Fruit fly (Drosophila melanogaster): Measurements from ENCODE around the gene daed.

Gene daed

DNA sequence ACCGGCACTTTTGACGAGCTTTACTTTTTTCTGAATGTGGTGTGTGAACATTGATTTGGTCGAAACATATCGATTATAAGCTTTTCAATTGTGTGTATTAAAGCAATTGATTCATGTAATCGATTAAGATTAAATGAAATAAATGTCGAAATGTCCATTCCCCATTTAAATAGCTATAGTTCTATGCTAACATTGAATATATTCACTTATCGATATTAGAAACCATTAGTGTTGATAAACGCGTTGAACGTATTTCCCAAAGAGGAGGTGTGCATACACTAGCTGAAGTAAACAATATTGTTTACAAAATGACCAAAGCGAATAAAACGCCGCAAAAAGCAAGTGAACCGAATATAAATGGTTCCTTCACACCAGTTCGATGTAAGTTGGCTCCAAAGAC is 2.1 kb downstream of the daed start, which contains the start of the genes Uch and CG34174 (continued):
- TF ChIP-seq CG17361 (GFP tag; IDR thresholded peaks at IDR 0.05) (peak; percentile 46; the same call in 1 of the 3 replicates), ken (GFP tag; IDR thresholded peaks at IDR 0.05) (no peak), CG14667 (GFP tag; IDR thresholded peaks at IDR 0.05) (no peak), CG3163 (GFP tag; optimal IDR thresholded peaks at IDR 0.05) (no peak), gt (GFP tag; IDR thresholded peaks at IDR 0.05) (no peak), CG6813 (GFP tag; optimal IDR thresholded peaks at IDR 0.05) (no peak), CG8359 (GFP tag; optimal IDR thresholded peaks at IDR 0.05; ENCODE audit: borderline replicate concordance) (no peak), CG10274 (GFP tag; optimal IDR thresholded peaks at IDR 0.05) (no peak), nmo (GFP tag; optimal IDR thresholded peaks at IDR 0.05) (peak; percentile 71), oc (tag; optimal IDR thresholded peaks at IDR 0.05) (no peak), pnt (GFP tag; optimal IDR thresholded peaks at IDR 0.05) (no peak), kah (GFP tag; optimal IDR thresholded peaks at IDR 0.05) (no peak), kni (GFP tag; optimal IDR thresholded peaks at IDR 0.05) (peak; percentile 18), ap (GFP tag; IDR thresholded peaks at IDR 0.05) (no peak), Aef1 (GFP tag; IDR thresholded peaks at IDR 0.05) (no peak), zfh2 (GFP tag; optimal IDR thresholded peaks at IDR 0.05) (peak; percentile 1), wor (GFP tag; IDR thresholded peaks at IDR 0.05) (no peak), Ptx1 (GFP tag; IDR thresholded peaks at IDR 0.05) (no peak), CG8290 (GFP tag; optimal IDR thresholded peaks at IDR 0.05) (peak; percentile 96), CG8290 (tag; optimal IDR thresholded peaks at IDR 0.05) (peak; percentile 59 to 82), Deaf1 (tag; optimal IDR thresholded peaks at IDR 0.05) (no peak), CG1233 (GFP tag; optimal IDR thresholded peaks at IDR 0.05) (peak; percentile 9), CG3847 (GFP tag; IDR thresholded peaks at IDR 0.05) (peak; percentile 63), NfI (GFP tag; optimal IDR thresholded peaks at IDR 0.05) (peak; percentile 29), gem (tag; optimal IDR thresholded peaks at IDR 0.05) (no peak), sens-2 (GFP tag; IDR thresholded peaks at IDR 0.05) (no peak), Oli (tag; optimal IDR thresholded peaks at IDR 0.05) (no peak), CG10979 (tag; optimal IDR thresholded peaks at IDR 0.05) (peak; percentile 10), ewg (GFP tag; optimal IDR thresholded peaks at IDR 0.05) (peak; percentile 25), crp (GFP tag; optimal IDR thresholded peaks at IDR 0.05) (peak in 1 of 2 experiments; percentile 39), pzg (GFP tag; optimal IDR thresholded peaks at IDR 0.05) (peak; percentile 78), Oaz (GFP tag; IDR thresholded peaks at IDR 0.05) (no peak), CG15601 (tag; optimal IDR thresholded peaks at IDR 0.05) (peak; percentile 42), CG7987 (GFP tag; optimal IDR thresholded peaks at IDR 0.05) (no peak), CG8089 (GFP tag; optimal IDR thresholded peaks at IDR 0.05) (no peak), nerfin-2 (GFP tag; IDR thresholded peaks at IDR 0.05; ENCODE audit: partially characterized antibody) (no peak; the same call in 1 of the 2 replicates), tup (GFP tag; optimal IDR thresholded peaks at IDR 0.05) (no peak), CG4328 (GFP tag; optimal IDR thresholded peaks at IDR 0.05) (no peak), Bteb2 (GFP tag; optimal IDR thresholded peaks at IDR 0.05) (peak; percentile 3), crc (GFP tag; optimal IDR thresholded peaks at IDR 0.05) (no peak), Adf1 (GFP tag; IDR thresholded peaks at IDR 0.05) (no peak), CG13424 (tag; optimal IDR thresholded peaks at IDR 0.05) (peak; percentile 37), sna (GFP tag; IDR thresholded peaks at IDR 0.05; ENCODE audit: partially characterized antibody) (peak; percentile 79), pan (optimal IDR thresholded peaks at IDR 0.05) (no peak), pan (GFP tag; optimal IDR thresholded peaks at IDR 0.05 in 1 of 2, IDR thresholded peaks at IDR 0.05 in 1 of 2) (no peak), CG15514 (GFP tag; optimal IDR thresholded peaks at IDR 0.05) (peak; percentile 44), phol (tag; optimal IDR thresholded peaks at IDR 0.05) (peak; percentile 58), CG16779 (GFP tag; IDR thresholded peaks at IDR 0.05) (no peak), bab2 (GFP tag; optimal IDR thresholded peaks at IDR 0.05) (no peak), cwo (GFP tag; optimal IDR thresholded peaks at IDR 0.05) (no peak), org-1 (GFP tag; optimal IDR thresholded peaks at IDR 0.05) (no peak)
